Worm (Caenorhabditis elegans): ENCODE data around the gene hst-6.

ce11 chrX:5260389-5260788 lies 15.0 kb upstream of the hst-6 start:
- TF ChIP-seq pqm-1 (tag; optimal IDR thresholded peaks at IDR 0.05), result no peak
- TF ChIP-seq lin-38 (GFP tag; IDR thresholded peaks at IDR 0.05), result no peak
- no peak for TF ChIP-seq mxl-3 (GFP tag; optimal IDR thresholded peaks at IDR 0.05)
- no peak for TF ChIP-seq lir-3 (tag; optimal IDR thresholded peaks at IDR 0.05)
- TF ChIP-seq unc-39 (tag; optimal IDR thresholded peaks at IDR 0.05), result no peak
- TF ChIP-seq skn-1 (tag; optimal IDR thresholded peaks at IDR 0.05), result no peak
- no peak for TF ChIP-seq unc-130 (GFP tag; optimal IDR thresholded peaks at IDR 0.05)
- TF ChIP-seq fos-1 (tag; optimal IDR thresholded peaks at IDR 0.05), result no peak
- TF ChIP-seq nhr-11 (tag; optimal IDR thresholded peaks at IDR 0.05), result no peak

Data from whole organism, L4 larva.